Worm (Caenorhabditis elegans): Measurements from ENCODE around the gene F55G11.10.

Gene F55G11.10

DNA sequence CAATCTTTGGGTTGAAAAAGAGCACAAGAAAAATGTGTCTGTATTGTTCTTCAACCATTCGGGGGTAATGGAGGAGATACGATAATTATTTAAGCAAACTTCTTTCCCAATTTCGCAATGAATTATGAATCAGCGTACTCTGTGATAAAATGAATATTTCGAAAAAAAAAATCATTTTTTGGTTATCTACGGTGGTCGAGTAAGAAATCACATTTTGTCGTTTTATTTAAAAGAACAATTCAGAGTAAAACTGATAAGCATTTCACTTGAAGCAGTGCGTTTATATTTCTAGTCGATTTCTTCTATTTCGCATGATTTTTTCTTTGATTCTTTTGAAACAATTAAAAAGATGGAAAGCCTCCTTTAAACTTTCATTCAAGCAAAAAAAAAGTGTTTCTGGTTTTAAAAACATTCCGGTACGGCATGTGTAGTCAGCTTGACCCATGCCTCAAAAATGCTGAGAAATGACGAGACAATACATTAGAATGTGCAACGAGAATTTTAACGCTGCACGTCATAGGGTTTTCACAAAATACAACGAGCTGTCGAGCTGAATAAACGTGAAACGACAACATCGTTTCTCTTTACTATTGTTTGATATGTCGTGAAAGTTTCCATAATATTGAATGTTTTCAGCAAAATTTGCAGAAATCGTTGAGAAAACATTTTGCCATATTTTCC, 46.0 kb upstream of the F55G11.10 start, which contains the start of gene K08D8.2:
Gene K08D8.2, plus strand, starts transcription at position 631 of the 681 bp plus-strand sequence.
- TF ChIP-seq F13H6.1 (tag; optimal IDR thresholded peaks at IDR 0.05), result no peak
- no peak for TF ChIP-seq tbx-2 (tag; optimal IDR thresholded peaks at IDR 0.05)
- TF ChIP-seq sox-4 (tag; optimal IDR thresholded peaks at IDR 0.05), result no peak
- no peak for TF ChIP-seq hlh-30 (tag; optimal IDR thresholded peaks at IDR 0.05; ENCODE audit: insufficient read depth)
- TF ChIP-seq ceh-2 (tag; optimal IDR thresholded peaks at IDR 0.05), result no peak

DNA sequence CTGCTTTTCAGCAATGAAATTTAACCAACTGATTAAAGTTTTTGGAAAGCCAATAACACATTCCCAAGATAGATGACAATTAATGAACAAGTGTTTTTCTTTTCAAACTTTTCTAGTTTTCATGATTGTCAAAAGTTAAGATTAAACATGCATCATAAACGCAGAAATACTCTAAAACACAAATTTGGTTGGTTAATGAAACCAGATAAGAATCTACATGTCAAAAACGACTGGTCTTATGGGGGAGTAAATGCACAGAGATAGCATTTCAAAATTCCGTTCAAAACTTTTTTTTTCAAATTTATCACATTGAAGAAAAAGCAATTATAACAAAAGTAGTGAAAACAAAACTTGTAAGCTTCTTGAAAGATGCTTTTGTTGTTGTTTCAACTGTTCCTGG, 44.9 kb upstream of the F55G11.10 start:
- TF ChIP-seq hlh-30 (tag; optimal IDR thresholded peaks at IDR 0.05; ENCODE audit: insufficient read depth) (no peak), tbx-7 (tag; optimal IDR thresholded peaks at IDR 0.05) (no peak), hlh-13 (GFP tag; optimal IDR thresholded peaks at IDR 0.05) (no peak), zip-5 (tag; optimal IDR thresholded peaks at IDR 0.05) (no peak), K02D7.2 (tag; optimal IDR thresholded peaks at IDR 0.05) (no peak), nfya-1 (tag; optimal IDR thresholded peaks at IDR 0.05) (no peak), sox-4 (tag; optimal IDR thresholded peaks at IDR 0.05) (no peak), ref-2 (tag; optimal IDR thresholded peaks at IDR 0.05) (no peak)

ce11 chrIV:12906529-12906928, 42.0 kb upstream of the F55G11.10 start, which contains the start of gene K08D8.3:
K08D8.3 (minus strand) TSS chrIV:12906659.
- TF ChIP-seq ztf-16 (tag; optimal IDR thresholded peaks at IDR 0.05) (no peak), K09A11.1 (tag; optimal IDR thresholded peaks at IDR 0.05; ENCODE audit: insufficient read depth) (no peak), syd-9 (tag; optimal IDR thresholded peaks at IDR 0.05) (no peak), hlh-13 (GFP tag; optimal IDR thresholded peaks at IDR 0.05) (no peak), ets-4 (tag; optimal IDR thresholded peaks at IDR 0.05) (no peak), gmeb-2 (tag; optimal IDR thresholded peaks at IDR 0.05) (no peak), dmd-4 (tag; optimal IDR thresholded peaks at IDR 0.05; ENCODE audit: borderline replicate concordance) (no peak), unc-42 (tag; optimal IDR thresholded peaks at IDR 0.05) (no peak)

ce11 chrIV:12909871-12910270, 38.7 kb upstream of the F55G11.10 start, which contains the start of gene K08D8.4:
K08D8.4 (minus strand) TSS chrIV:12909998.
- peak; percentile 15 for TF ChIP-seq elt-2 (tag; optimal IDR thresholded peaks at IDR 0.05)
- TF ChIP-seq C08G9.2 (tag; optimal IDR thresholded peaks at IDR 0.05), result no peak

ce11 chrIV:12911990-12912389, 36.6 kb upstream of the F55G11.10 start, which contains the start of gene K08D8.5:
K08D8.5 (minus strand) TSS chrIV:12912129.
- TF ChIP-seq pqm-1 (tag; optimal IDR thresholded peaks at IDR 0.05) (no peak), elt-2 (tag; optimal IDR thresholded peaks at IDR 0.05) (peak; percentile 39)

DNA sequence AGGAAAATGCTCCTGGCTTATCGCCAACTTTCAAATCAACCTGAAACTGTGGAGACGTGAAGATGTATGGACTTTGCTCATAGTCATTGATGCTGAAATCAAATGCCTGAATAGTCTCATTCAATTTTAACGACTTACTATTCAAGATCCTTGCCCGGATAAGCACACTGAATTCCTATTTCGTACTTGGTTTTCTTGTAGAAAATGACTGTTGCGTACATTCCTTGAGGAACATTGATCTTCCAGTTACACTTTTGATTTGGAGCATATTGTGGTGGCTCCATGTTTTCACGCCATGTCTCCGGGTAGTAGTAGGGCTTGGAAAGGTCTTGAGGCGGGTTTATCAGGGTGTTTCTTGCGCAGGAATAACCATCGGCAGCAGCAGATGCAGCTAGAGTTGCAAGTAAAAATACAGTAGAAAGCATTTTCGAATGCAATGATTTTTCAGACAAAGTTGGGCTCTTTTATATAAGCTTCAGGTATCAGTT, 34.0 kb upstream of the F55G11.10 start, which contains the start of gene irg-6:
Gene irg-6, minus strand, starts transcription at position 438 of the 488 bp plus-strand sequence.
- TF ChIP-seq dmd-4 (tag; optimal IDR thresholded peaks at IDR 0.05; ENCODE audit: borderline replicate concordance) (no peak), ref-2 (tag; optimal IDR thresholded peaks at IDR 0.05) (no peak), npax-4 (tag; optimal IDR thresholded peaks at IDR 0.05) (no peak), gmeb-2 (tag; optimal IDR thresholded peaks at IDR 0.05) (no peak), unc-55 (GFP tag; optimal IDR thresholded peaks at IDR 0.05) (no peak), K02D7.2 (tag; optimal IDR thresholded peaks at IDR 0.05) (no peak), ceh-9 (tag; optimal IDR thresholded peaks at IDR 0.05) (no peak), hlh-13 (GFP tag; optimal IDR thresholded peaks at IDR 0.05) (no peak), ahr-1 (tag; optimal IDR thresholded peaks at IDR 0.05) (no peak), ceh-45 (GFP tag; IDR thresholded peaks at IDR 0.05) (no peak), dve-1 (tag; optimal IDR thresholded peaks at IDR 0.05) (no peak), tbx-7 (tag; optimal IDR thresholded peaks at IDR 0.05) (no peak)

DNA sequence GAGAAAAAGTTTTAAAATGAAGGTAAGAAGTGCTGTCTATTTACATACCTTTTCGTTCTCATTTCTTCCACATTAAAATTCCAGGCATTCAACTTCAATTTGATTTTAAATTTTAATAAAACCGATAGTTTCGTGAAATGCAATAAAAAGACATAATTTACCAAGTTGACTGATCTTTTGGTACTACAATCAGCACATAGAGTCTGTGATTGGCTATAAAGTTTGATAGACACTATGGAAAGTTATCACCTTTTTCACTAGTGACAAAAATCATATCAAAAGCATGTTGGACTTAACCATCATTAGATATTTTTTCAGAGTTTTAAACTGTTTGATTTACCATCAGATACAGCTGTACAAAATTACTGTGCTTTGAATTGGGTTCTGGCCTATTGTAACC, 33.1 kb upstream of the F55G11.10 start, which contains the start of gene srz-15:
Gene srz-15, plus strand, starts transcription at position 301 of the 400 bp plus-strand sequence.
- no peak for TF ChIP-seq npax-4 (tag; optimal IDR thresholded peaks at IDR 0.05)
- no peak for TF ChIP-seq ahr-1 (tag; optimal IDR thresholded peaks at IDR 0.05)
- no peak for TF ChIP-seq tbx-2 (tag; optimal IDR thresholded peaks at IDR 0.05)
- no peak for TF ChIP-seq Y22D7AL.16 (tag; optimal IDR thresholded peaks at IDR 0.05)
- TF ChIP-seq C38D4.7 (GFP tag; optimal IDR thresholded peaks at IDR 0.05), result no peak
- TF ChIP-seq ceh-34 (tag; optimal IDR thresholded peaks at IDR 0.05), result no peak
- TF ChIP-seq rnt-1 (tag; optimal IDR thresholded peaks at IDR 0.05), result no peak
- TF ChIP-seq dmd-4 (tag; optimal IDR thresholded peaks at IDR 0.05; ENCODE audit: borderline replicate concordance), result no peak
- no peak for TF ChIP-seq ceh-24 (tag; optimal IDR thresholded peaks at IDR 0.05)
- no peak for TF ChIP-seq ama-1 (optimal IDR thresholded peaks at IDR 0.05)
- TF ChIP-seq tbx-7 (tag; optimal IDR thresholded peaks at IDR 0.05), result no peak
- TF ChIP-seq ceh-19 (GFP tag; optimal IDR thresholded peaks at IDR 0.05), result no peak
- TF ChIP-seq elt-4 (tag; optimal IDR thresholded peaks at IDR 0.05), result no peak
- TF ChIP-seq sdc-2 (tag; optimal IDR thresholded peaks at IDR 0.05), result no peak
- no peak for TF ChIP-seq T23F11.4 (GFP tag; optimal IDR thresholded peaks at IDR 0.05)
- TF ChIP-seq ceh-31 (tag; optimal IDR thresholded peaks at IDR 0.05), result no peak
- TF ChIP-seq K02D7.2 (tag; optimal IDR thresholded peaks at IDR 0.05), result no peak
